Worm (Caenorhabditis elegans) whole organism, L1 larva: Measurements from ENCODE around the gene C15B12.4.

Experiments
- F16B12.6 ChIP-seq: fragments of 150-350 bp; optimal IDR thresholded peaks from 2 replicates; lab custom pipeline; 2014; ENCODE audit warnings: missing biosample characterization, missing genetic modification characterization
- ces-1 ChIP-seq: fragments of 150-350 bp; optimal IDR thresholded peaks from 2 replicates; lab custom pipeline; 2014; ENCODE audit warnings: missing biosample characterization, missing genetic modification reagents, missing genetic modification characterization
- elt-2 ChIP-seq: sonication (generic microtip); optimal IDR thresholded peaks from 2 replicates; lab custom pipeline; 2016; ENCODE audit warnings: missing genetic modification characterization, mild to moderate bottlenecking, inconsistent platforms, missing compliant biosample characterization, missing genetic modification reagents
- hlh-4 ChIP-seq: sonication (generic microtip); optimal IDR thresholded peaks from 2 replicates; lab custom pipeline; 2016; ENCODE audit warnings: mild to moderate bottlenecking, missing genetic modification characterization, missing compliant biosample characterization
- irx-1 ChIP-seq: sonication (generic microtip); optimal IDR thresholded peaks from 2 replicates; lab custom pipeline; 2016; ENCODE audit warnings: missing genetic modification characterization, missing compliant biosample characterization
- pqm-1 ChIP-seq: sonication (generic microtip); optimal IDR thresholded peaks from 3 replicates; lab custom pipeline; 2017; ENCODE audit warnings: missing biosample characterization, missing genetic modification characterization
- sptf-1 ChIP-seq: fragments of 150-350 bp; optimal IDR thresholded peaks from 2 replicates; lab custom pipeline; 2014; ENCODE audit warnings: missing biosample characterization, missing genetic modification characterization
- unc-86 ChIP-seq: sonication (generic microtip); optimal IDR thresholded peaks from 2 replicates; lab custom pipeline; 2016; ENCODE audit warnings: missing genetic modification characterization, missing compliant biosample characterization

- no peak for TF ChIP-seq pqm-1 (tag; lab: Kevin White, UChicago)
- no peak for TF ChIP-seq F16B12.6 (tag; lab: Kevin White, UChicago)
- no peak for TF ChIP-seq hlh-4 (tag; lab: Kevin White, UChicago)
- TF ChIP-seq irx-1 (tag; lab: Kevin White, UChicago): no peak
- no peak for TF ChIP-seq sptf-1 (tag; lab: Kevin White, UChicago)
- TF ChIP-seq unc-86 (tag; lab: Kevin White, UChicago): no peak
- TF ChIP-seq ces-1: no peak
- no peak for TF ChIP-seq elt-2 (tag; lab: Kevin White, UChicago)
These were observed 15.1 kb downstream of the C15B12.4 start for ce11 chrX:6458467-6458866.
